Worm (Caenorhabditis elegans) whole organism, mixed stage, embryonic: ENCODE measurements around the gene gst-13.

Experiments
- mab-5 ChIP-seq: fragments of 150-350 bp; optimal IDR thresholded peaks from 2 replicates; lab custom pipeline; 2014; ENCODE audit warnings: missing biosample characterization, missing genetic modification characterization
- unc-39 ChIP-seq: fragments of 150-350 bp; optimal IDR thresholded peaks from 2 replicates; lab custom pipeline; 2014; ENCODE audit warnings: missing biosample characterization, missing genetic modification characterization
- ztf-11 ChIP-seq: fragments of 150-350 bp; optimal IDR thresholded peaks from 2 replicates; lab custom pipeline; 2014; ENCODE audit warnings: missing biosample characterization, missing genetic modification characterization

DNA sequence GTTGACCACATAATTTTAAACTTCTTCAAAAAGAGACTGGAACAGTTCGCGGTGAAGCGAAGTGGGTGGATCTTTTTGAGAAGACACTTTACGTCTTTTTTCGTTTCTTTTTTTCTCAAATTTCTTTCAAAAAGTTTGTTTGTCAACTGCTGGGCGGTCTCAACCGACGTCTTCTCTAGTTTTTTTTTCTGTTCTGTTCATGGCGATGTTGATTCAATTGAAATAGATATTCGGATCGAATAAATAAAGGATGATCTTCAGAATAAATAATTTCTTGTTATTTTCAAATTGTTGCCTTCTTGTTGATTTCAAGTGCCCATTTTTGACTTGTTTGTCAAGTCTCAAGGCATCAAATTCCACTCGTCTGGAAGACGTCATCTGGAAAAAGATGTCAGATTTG, 19.2 kb downstream of the gst-13 start, which contains the start of gene T26C5.4:
- TF ChIP-seq mab-5 (no peak), unc-39 (no peak), ztf-11 (tag; lab: Kevin White, UChicago) (no peak)
